Fruit fly (Drosophila melanogaster): ENCODE measurements around the gene Npc2d.

Npc2d gene

dm6 chr3R:10034995-10035446 is 20.9 kb downstream of the Npc2d start:
- no peak for TF ChIP-seq h (optimal IDR thresholded peaks at IDR 0.05)
- no peak for TF ChIP-seq insv (optimal IDR thresholded peaks at IDR 0.05)
- no peak for TF ChIP-seq ttk (optimal IDR thresholded peaks at IDR 0.05)
- TF ChIP-seq psq (optimal IDR thresholded peaks at IDR 0.05): no peak
- TF ChIP-seq Sin3A (optimal IDR thresholded peaks at IDR 0.05): no peak
- no peak for TF ChIP-seq Myc (optimal IDR thresholded peaks at IDR 0.05)

dm6 chr3R:10032951-10033720 is 22.7 kb downstream of the Npc2d start:
- TF ChIP-seq psq (optimal IDR thresholded peaks at IDR 0.05): no peak
- no peak for TF ChIP-seq h (optimal IDR thresholded peaks at IDR 0.05)
- TF ChIP-seq ttk (optimal IDR thresholded peaks at IDR 0.05): no peak
- no peak for TF ChIP-seq Myc (optimal IDR thresholded peaks at IDR 0.05)
- TF ChIP-seq insv (optimal IDR thresholded peaks at IDR 0.05): no peak
- no peak for TF ChIP-seq Sin3A (optimal IDR thresholded peaks at IDR 0.05)

- TF ChIP-seq ttk (optimal IDR thresholded peaks at IDR 0.05) (no peak), Myc (optimal IDR thresholded peaks at IDR 0.05) (no peak), psq (optimal IDR thresholded peaks at IDR 0.05) (no peak), insv (optimal IDR thresholded peaks at IDR 0.05) (no peak), Sin3A (optimal IDR thresholded peaks at IDR 0.05) (no peak), h (optimal IDR thresholded peaks at IDR 0.05) (no peak)
Measured at dm6 chr3R:10031480-10031879, 24.4 kb downstream of the Npc2d start.

- TF ChIP-seq ttk (optimal IDR thresholded peaks at IDR 0.05) (no peak), h (optimal IDR thresholded peaks at IDR 0.05) (no peak), psq (optimal IDR thresholded peaks at IDR 0.05) (no peak)
Measured at dm6 chr3R:10028378-10028777, 27.5 kb downstream of the Npc2d start.

dm6 chr3R:10025050-10025449 is 30.8 kb downstream of the Npc2d start, which contains the start of gene CG31407:
Gene CG31407, minus strand, starts transcription at chr3R:10025150.
- TF ChIP-seq Sin3A (optimal IDR thresholded peaks at IDR 0.05) (no peak), Myc (optimal IDR thresholded peaks at IDR 0.05) (no peak), psq (optimal IDR thresholded peaks at IDR 0.05) (no peak)

DNA sequence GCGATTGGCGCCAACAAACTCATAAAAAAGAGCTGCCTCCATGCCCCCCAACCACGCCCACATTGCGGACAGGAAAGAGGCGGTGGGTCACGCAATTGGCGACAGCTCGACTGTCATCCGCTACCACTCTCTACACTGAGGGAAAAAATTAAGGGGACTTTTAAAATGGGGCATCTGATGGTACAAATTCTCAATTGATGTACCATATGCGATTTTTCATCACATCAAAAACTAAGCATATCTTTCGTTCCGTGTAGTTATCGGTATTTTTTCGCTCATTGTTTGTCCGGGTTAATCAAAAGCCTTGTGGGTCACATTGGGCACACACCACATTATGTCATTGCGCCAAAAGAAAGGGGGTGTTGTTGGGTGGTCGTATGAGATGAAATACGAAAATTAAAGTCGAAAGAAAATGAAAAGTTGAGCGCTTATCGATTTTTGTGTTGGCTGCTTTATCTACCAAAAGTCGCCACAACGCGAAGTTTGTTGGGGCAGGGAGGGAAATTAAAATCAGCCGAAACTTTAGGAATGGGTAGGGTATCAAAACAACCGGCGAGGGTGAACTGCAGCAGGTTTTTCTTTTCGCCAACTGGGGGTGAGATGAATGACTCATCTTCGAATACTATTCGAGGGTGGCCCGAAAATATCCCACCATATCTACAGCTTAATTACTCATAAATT is 31.7 kb downstream of the Npc2d start:
- TF ChIP-seq Sin3A (optimal IDR thresholded peaks at IDR 0.05) (no peak), Myc (optimal IDR thresholded peaks at IDR 0.05) (no peak), ttk (optimal IDR thresholded peaks at IDR 0.05) (no peak), h (optimal IDR thresholded peaks at IDR 0.05) (no peak), psq (optimal IDR thresholded peaks at IDR 0.05) (no peak), insv (optimal IDR thresholded peaks at IDR 0.05) (no peak)
